Worm (Caenorhabditis elegans) whole organism, midembryonic: ENCODE data around the gene srlf-15.

ENCODE experiments used
- T22C8.4 ChIP-seq: fragments of 200-800 bp; sonication (Bioruptor generic); IDR thresholded peaks from 2 replicates; pipeline ENCODE4 v1.3.6; 2022; ENCODE audit warnings: missing genetic modification characterization, missing compliant biosample characterization
- cog-1 ChIP-seq: sonication (generic microtip); optimal IDR thresholded peaks from 2 replicates; lab custom pipeline; 2016; ENCODE audit warnings: missing genetic modification characterization, missing compliant biosample characterization
- flt-1 ChIP-seq: fragments of 200-800 bp; sonication (Bioruptor generic); IDR thresholded peaks from 2 replicates; pipeline ENCODE4 v1.3.6; 2022; ENCODE audit warnings: missing genetic modification characterization, missing compliant biosample characterization
- klf-2 ChIP-seq: fragments of 200-800 bp; sonication (Bioruptor generic); conservative IDR thresholded peaks from 2 replicates; pipeline ENCODE4 v1.3.6; 2022; ENCODE audit warnings: missing genetic modification reagents, missing genetic modification characterization, missing compliant biosample characterization
- med-1 ChIP-seq: sonication (generic microtip); optimal IDR thresholded peaks from 2 replicates; lab custom pipeline; 2017; ENCODE audit warnings: missing genetic modification characterization, mild to moderate bottlenecking, missing compliant biosample characterization, antibody characterized with exemption, missing genetic modification reagents; ENCODE audit not compliant: insufficient read depth
- ref-1 ChIP-seq: fragments of 200-800 bp; sonication (Bioruptor generic); conservative IDR thresholded peaks from 2 replicates; pipeline ENCODE4 v1.3.6; 2022; ENCODE audit warnings: missing genetic modification reagents, missing genetic modification characterization, missing compliant biosample characterization
- tab-1 ChIP-seq: fragments of 200-800 bp; sonication (Bioruptor generic); IDR thresholded peaks from 2 replicates; pipeline ENCODE4 v1.3.6; 2022; ENCODE audit warnings: missing genetic modification characterization, missing compliant biosample characterization
- ztf-23 ChIP-seq: fragments of 200-800 bp; sonication (Bioruptor generic); IDR thresholded peaks from 2 replicates; pipeline ENCODE4 v1.3.6; 2022; ENCODE audit warnings: missing genetic modification reagents, missing genetic modification characterization, missing compliant biosample characterization
- ztf-29 ChIP-seq: fragments of 200-800 bp; sonication (Bioruptor generic); IDR thresholded peaks from 2 replicates; pipeline ENCODE4 v1.3.6; 2022; ENCODE audit warnings: missing genetic modification reagents, missing genetic modification characterization, missing compliant biosample characterization

- TF ChIP-seq ref-1 (GFP tag; lab: Robert Waterston, UW) (no peak), cog-1 (no peak), flt-1 (GFP tag; lab: Robert Waterston, UW) (no peak), T22C8.4 (no peak), ztf-23 (no peak), klf-2 (no peak), ztf-29 (GFP tag; lab: Robert Waterston, UW) (no peak), med-1 (GFP tag; lab: Kevin White, UChicago) (no peak), tab-1 (no peak)
Observed at ce11 chrII:11016435-11016834, 19.4 kb upstream of the srlf-15 start.
